Worm (Caenorhabditis elegans): ENCODE measurements around the gene F08F8.10.

Gene F08F8.10

DNA sequence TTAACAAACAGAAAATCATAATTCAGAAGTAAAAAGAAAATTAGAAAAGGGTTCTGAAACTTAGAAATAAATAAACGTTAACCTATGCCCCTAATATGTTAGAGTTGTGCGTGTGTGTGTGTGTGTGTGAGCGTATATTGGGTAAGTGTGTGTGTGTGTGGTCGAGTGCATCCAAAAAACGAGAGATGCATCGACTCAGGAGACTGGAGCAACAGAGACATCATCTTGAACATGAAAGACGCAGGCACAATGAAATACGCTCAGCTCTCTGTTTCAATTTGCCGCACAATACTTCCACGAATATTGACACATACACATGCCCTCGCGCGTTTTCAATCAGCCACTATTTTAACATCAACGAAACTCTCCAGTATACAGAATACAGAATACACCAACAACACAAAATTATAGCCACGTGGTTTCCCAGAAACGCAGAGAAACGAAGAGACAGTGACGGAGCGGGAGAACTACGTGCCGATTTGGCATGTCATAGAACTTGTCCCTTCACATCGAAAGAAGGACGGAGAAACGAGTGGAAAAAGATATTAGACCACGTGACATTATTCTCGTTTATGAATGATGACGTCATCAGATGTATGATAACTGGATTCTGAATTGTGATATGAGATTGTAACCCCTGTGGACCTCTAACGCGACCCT, 19.1 kb upstream of the F08F8.10 start:
- peak; percentile 58 for TF ChIP-seq jun-1 (tag; optimal IDR thresholded peaks at IDR 0.05)
- peak; percentile 93 for TF ChIP-seq nhr-71 (tag; optimal IDR thresholded peaks at IDR 0.05)
- TF ChIP-seq nhr-77 (tag; optimal IDR thresholded peaks at IDR 0.05): peak; percentile 4
- TF ChIP-seq unc-30 (tag; optimal IDR thresholded peaks at IDR 0.05): no peak
- peak; percentile 79 for TF ChIP-seq nhr-47 (tag; optimal IDR thresholded peaks at IDR 0.05)
- TF ChIP-seq tlp-1 (tag; optimal IDR thresholded peaks at IDR 0.05): no peak
- TF ChIP-seq C34B4.2 (tag; optimal IDR thresholded peaks at IDR 0.05): no peak
- peak; percentile 40 for TF ChIP-seq fkh-8 (tag; optimal IDR thresholded peaks at IDR 0.05)
- no peak for TF ChIP-seq nhr-76 (tag; optimal IDR thresholded peaks at IDR 0.05)
- no peak for TF ChIP-seq ceh-88 (GFP tag; IDR thresholded peaks at IDR 0.05)
- no peak for TF ChIP-seq nhr-11 (tag; optimal IDR thresholded peaks at IDR 0.05)
- peak; percentile 68 for TF ChIP-seq swsn-7 (tag; optimal IDR thresholded peaks at IDR 0.05)
- TF ChIP-seq mab-9 (GFP tag; IDR thresholded peaks at IDR 0.05): no peak
- TF ChIP-seq mep-1 (tag; optimal IDR thresholded peaks at IDR 0.05): peak; percentile 90
- TF ChIP-seq F16B12.6 (tag; optimal IDR thresholded peaks at IDR 0.05): peak; percentile 27
- TF ChIP-seq nhr-237 (tag; optimal IDR thresholded peaks at IDR 0.05): peak; percentile 13
- TF ChIP-seq rnt-1 (tag; optimal IDR thresholded peaks at IDR 0.05): no peak
- TF ChIP-seq egl-27 (tag; optimal IDR thresholded peaks at IDR 0.05): peak in 1 of 2 experiments; percentile 17
- TF ChIP-seq fos-1 (tag; optimal IDR thresholded peaks at IDR 0.05): no peak
- peak; percentile 87 for TF ChIP-seq xbp-1 (tag; optimal IDR thresholded peaks at IDR 0.05)
- TF ChIP-seq hpl-2 (GFP tag; optimal IDR thresholded peaks at IDR 0.05): peak; percentile 31
- TF ChIP-seq ceh-63 (GFP tag; optimal IDR thresholded peaks at IDR 0.05): no peak
- no peak for TF ChIP-seq elt-2 (tag; optimal IDR thresholded peaks at IDR 0.05)
- no peak for TF ChIP-seq alr-1 (tag; optimal IDR thresholded peaks at IDR 0.05; ENCODE audit: borderline replicate concordance)
- no peak for TF ChIP-seq ceh-90 (tag; optimal IDR thresholded peaks at IDR 0.05)
- TF ChIP-seq ces-1 (GFP tag; optimal IDR thresholded peaks at IDR 0.05): no peak
- TF ChIP-seq lir-3 (tag; optimal IDR thresholded peaks at IDR 0.05; ENCODE audit: poor library complexity): peak; percentile 52
- TF ChIP-seq ceh-8 (GFP tag; optimal IDR thresholded peaks at IDR 0.05): peak; percentile 18
- no peak for TF ChIP-seq pqm-1 (tag; optimal IDR thresholded peaks at IDR 0.05)
- TF ChIP-seq aha-1 (tag; optimal IDR thresholded peaks at IDR 0.05): no peak
- TF ChIP-seq unc-130 (tag; optimal IDR thresholded peaks at IDR 0.05): peak; percentile 17
- TF ChIP-seq sptf-1 (tag; optimal IDR thresholded peaks at IDR 0.05): no peak
- TF ChIP-seq lin-35 (GFP tag; optimal IDR thresholded peaks at IDR 0.05): peak; percentile 36 to 85
- TF ChIP-seq snu-23 (GFP tag; optimal IDR thresholded peaks at IDR 0.05): peak; percentile 96
- TF ChIP-seq sox-4 (tag; optimal IDR thresholded peaks at IDR 0.05): no peak
- TF ChIP-seq lin-13 (GFP tag; optimal IDR thresholded peaks at IDR 0.05): peak; percentile 38
- peak; percentile 90 for TF ChIP-seq nhr-90 (tag; optimal IDR thresholded peaks at IDR 0.05; ENCODE audit: poor library complexity)
- TF ChIP-seq irx-1 (tag; optimal IDR thresholded peaks at IDR 0.05): peak; percentile 64
- peak in 1 of 2 experiments; percentile 98 for TF ChIP-seq mdl-1 (tag; optimal IDR thresholded peaks at IDR 0.05)
- no peak for TF ChIP-seq mef-2 (tag; optimal IDR thresholded peaks at IDR 0.05)
- TF ChIP-seq pag-3 (tag; optimal IDR thresholded peaks at IDR 0.05; ENCODE audit: borderline replicate concordance, insufficient read depth): no peak
- TF ChIP-seq pax-3 (tag; optimal IDR thresholded peaks at IDR 0.05): no peak
- TF ChIP-seq nhr-84 (tag; optimal IDR thresholded peaks at IDR 0.05): no peak
- TF ChIP-seq nhr-85 (tag): peak; percentile 98
- TF ChIP-seq dpl-1 (GFP tag; optimal IDR thresholded peaks at IDR 0.05): peak; percentile 41 to 57 (median 42)
- peak; percentile 14 for TF ChIP-seq dsc-1 (tag; optimal IDR thresholded peaks at IDR 0.05)
- TF ChIP-seq aly-2 (tag; optimal IDR thresholded peaks at IDR 0.05): peak; percentile 27
- TF ChIP-seq zip-4 (GFP tag; optimal IDR thresholded peaks at IDR 0.05): no peak
- TF ChIP-seq nhr-19 (GFP tag; conservative IDR thresholded peaks at IDR 0.05): peak; percentile 73
- peak; percentile 90 for TF ChIP-seq lin-14 (GFP tag; optimal IDR thresholded peaks at IDR 0.05)
- TF ChIP-seq ceh-82 (tag; optimal IDR thresholded peaks at IDR 0.05): peak in 1 of 3 experiments; percentile 19
